Fruit fly (Drosophila melanogaster) whole organism, embryonic: ENCODE results near the gene PolA1.

ENCODE experiments used
- CG10274 ChIP-seq: fragments of 200-800 bp; sonication (Bioruptor generic); optimal IDR thresholded peaks from 3 replicates; lab custom pipeline; 2017; ENCODE audit warnings: missing biosample characterization, mild to moderate bottlenecking, missing genetic modification characterization
- CG11456 ChIP-seq: fragments of 200-800 bp; sonication (Bioruptor generic); IDR thresholded peaks from 3 replicates; pipeline ENCODE4 v1.3.6; 2022; ENCODE audit warnings: missing biosample characterization, missing genetic modification characterization
- CG12219 ChIP-seq: fragments of 200-800 bp; sonication (Bioruptor generic); optimal IDR thresholded peaks from 3 replicates; lab custom pipeline; 2018; ENCODE audit warnings: missing biosample characterization, mild to moderate bottlenecking, missing genetic modification characterization
- CG1233 ChIP-seq: fragments of 200-800 bp; sonication (Bioruptor generic); optimal IDR thresholded peaks from 4 replicates; lab custom pipeline; 2018; ENCODE audit warnings: missing biosample characterization, mild to moderate bottlenecking, missing genetic modification characterization
- CG12769 ChIP-seq: fragments of 200-800 bp; sonication (Bioruptor generic); optimal IDR thresholded peaks from 2 replicates; lab custom pipeline; 2019; ENCODE audit warnings: missing biosample characterization, mild to moderate bottlenecking, missing genetic modification characterization, moderate library complexity
- CG13424 ChIP-seq: fragments of 200-800 bp; sonication (Bioruptor generic); optimal IDR thresholded peaks from 2 replicates; lab custom pipeline; 2019; ENCODE audit warnings: missing biosample characterization, mild to moderate bottlenecking, missing genetic modification characterization, moderate library complexity
- CG14014 ChIP-seq: fragments of 200-800 bp; sonication (Bioruptor generic); IDR thresholded peaks from 2 replicates; pipeline ENCODE4 v1.3.6; 2022; ENCODE audit warnings: missing biosample characterization, missing genetic modification characterization
- CG14441 ChIP-seq: fragments of 200-800 bp; sonication (Bioruptor generic); IDR thresholded peaks from 2 replicates; pipeline ENCODE4 v1.3.6; 2022; ENCODE audit warnings: missing biosample characterization, missing genetic modification characterization
- CG14710 ChIP-seq: fragments of 200-800 bp; sonication (Bioruptor generic); optimal IDR thresholded peaks from 3 replicates; lab custom pipeline; 2019; ENCODE audit warnings: missing biosample characterization, mild to moderate bottlenecking, missing genetic modification characterization, moderate library complexity
- CG17912 ChIP-seq: fragments of 200-800 bp; sonication (Bioruptor generic); optimal IDR thresholded peaks from 2 replicates; lab custom pipeline; 2018; ENCODE audit warnings: missing biosample characterization, mild to moderate bottlenecking, missing genetic modification characterization
- CG18599 ChIP-seq: fragments of 200-800 bp; sonication (Bioruptor generic); optimal IDR thresholded peaks from 3 replicates; lab custom pipeline; 2017; ENCODE audit warnings: missing biosample characterization, missing genetic modification characterization, mild to moderate bottlenecking, moderate library complexity, missing genetic modification reagents
- CG3407 ChIP-seq: fragments of 200-800 bp; sonication (Bioruptor generic); optimal IDR thresholded peaks from 2 replicates; lab custom pipeline; 2018; ENCODE audit warnings: missing biosample characterization, mild to moderate bottlenecking, missing genetic modification characterization
- CG5180 ChIP-seq: fragments of 200-800 bp; sonication (Bioruptor generic); optimal IDR thresholded peaks from 3 replicates; lab custom pipeline; 2017; ENCODE audit warnings: missing biosample characterization, missing genetic modification characterization, mild to moderate bottlenecking, moderate library complexity, missing genetic modification reagents
- CG5953 ChIP-seq: fragments of 200-800 bp; sonication (Bioruptor generic); IDR thresholded peaks from 2 replicates; pipeline ENCODE4 v1.3.6; 2022; ENCODE audit warnings: missing biosample characterization, missing genetic modification characterization
- CG7556 ChIP-seq: fragments of 200-800 bp; sonication (Bioruptor generic); optimal IDR thresholded peaks from 2 replicates; lab custom pipeline; 2017; ENCODE audit warnings: missing biosample characterization, mild to moderate bottlenecking, missing genetic modification characterization
- CG8281 ChIP-seq: fragments of 200-800 bp; sonication (Bioruptor generic); optimal IDR thresholded peaks from 2 replicates; lab custom pipeline; 2018; ENCODE audit warnings: missing biosample characterization, mild to moderate bottlenecking, missing genetic modification characterization, moderate library complexity
- CG9932 ChIP-seq: fragments of 200-800 bp; sonication (Bioruptor generic); IDR thresholded peaks from 2 replicates; pipeline ENCODE4 v1.3.6; 2022; ENCODE audit warnings: missing biosample characterization, missing genetic modification characterization
- CrebB ChIP-seq: fragments of 200-800 bp; sonication (Bioruptor generic); optimal IDR thresholded peaks from 3 replicates; lab custom pipeline; 2018; ENCODE audit warnings: missing biosample characterization, mild to moderate bottlenecking, missing genetic modification characterization
- Drgx ChIP-seq: fragments of 200-800 bp; sonication (Bioruptor generic); IDR thresholded peaks from 2 replicates; pipeline ENCODE4 v1.3.6; 2022; ENCODE audit warnings: missing biosample characterization, missing genetic modification characterization
- Eip74EF ChIP-seq, 2 experiments: fragments of 200-800 bp in 1 of 2; fragments of >200 bp in 1 of 2; sonication (Bioruptor generic) in 1 of 2; optimal IDR thresholded peaks; 2 replicates each; lab custom pipeline; 2017 to 2019; ENCODE audit warnings: missing biosample characterization in 2 of 2, missing genetic modification characterization in 2 of 2, mild to moderate bottlenecking in 1 of 2, moderate library complexity in 1 of 2
- H2.0 ChIP-seq: fragments of 200-800 bp; sonication (Bioruptor generic); IDR thresholded peaks from 2 replicates; pipeline ENCODE4 v1.3.6; 2022; ENCODE audit warnings: missing biosample characterization, missing genetic modification characterization
- HHEX ChIP-seq: fragments of 200-800 bp; sonication (Bioruptor generic); optimal IDR thresholded peaks from 3 replicates; lab custom pipeline; 2017; ENCODE audit warnings: missing biosample characterization, mild to moderate bottlenecking, missing genetic modification characterization, missing genetic modification reagents
- HLHmδ ChIP-seq: fragments of 200-800 bp; sonication (Bioruptor generic); optimal IDR thresholded peaks from 2 replicates; lab custom pipeline; 2018; ENCODE audit warnings: missing biosample characterization, mild to moderate bottlenecking, missing genetic modification characterization, moderate library complexity
- Kr ChIP-seq: fragments of 200-800 bp; sonication (Bioruptor generic); optimal IDR thresholded peaks from 2 replicates; lab custom pipeline; 2017; ENCODE audit warnings: missing biosample characterization, mild to moderate bottlenecking, missing genetic modification characterization
- Med ChIP-seq: fragments of 200-800 bp; sonication (Bioruptor generic); peaks from one replicate; lab custom pipeline; 2016; ENCODE audit warnings: missing biosample characterization, missing genetic modification characterization, mild to moderate bottlenecking, inconsistent platforms, moderate library complexity
- Myb ChIP-seq: fragments of 200-800 bp; sonication (Bioruptor generic); optimal IDR thresholded peaks from 2 replicates; lab custom pipeline; 2016; ENCODE audit warnings: missing biosample characterization, missing genetic modification characterization
- Nf-YC ChIP-seq: fragments of 200-800 bp; optimal IDR thresholded peaks from 3 replicates; lab custom pipeline; 2019; ENCODE audit warnings: missing biosample characterization, mild to moderate bottlenecking, missing genetic modification characterization, moderate library complexity
- abd-A ChIP-seq: fragments of 200-800 bp; sonication (Bioruptor generic); optimal IDR thresholded peaks from 3 replicates; lab custom pipeline; 2019; ENCODE audit warnings: missing biosample characterization, mild to moderate bottlenecking, missing genetic modification characterization, moderate library complexity
- al ChIP-seq: fragments of 200-800 bp; sonication (Bioruptor generic); IDR thresholded peaks from 2 replicates; pipeline ENCODE4 v1.3.6; 2022; ENCODE audit warnings: missing biosample characterization, missing genetic modification characterization
- ap ChIP-seq: fragments of 200-800 bp; sonication (Bioruptor generic); IDR thresholded peaks from 2 replicates; pipeline ENCODE4 v1.3.6; 2022; ENCODE audit warnings: missing biosample characterization, missing genetic modification characterization
- bcd ChIP-seq: fragments of 200-800 bp; sonication (Bioruptor generic); optimal IDR thresholded peaks from 2 replicates; lab custom pipeline; 2017; ENCODE audit warnings: missing biosample characterization, mild to moderate bottlenecking, missing genetic modification characterization
- bsh ChIP-seq, 2 experiments: fragments of 200-800 bp; sonication (Bioruptor generic); optimal IDR thresholded peaks; 2 replicates each; lab custom pipeline; 2017 to 2018; ENCODE audit warnings: mild to moderate bottlenecking in 2 of 2, missing biosample characterization in 2 of 2, missing genetic modification characterization in 2 of 2, moderate library complexity in 1 of 2
- caup ChIP-seq: fragments of 200-800 bp; sonication (Bioruptor generic); optimal IDR thresholded peaks from 3 replicates; lab custom pipeline; 2017; ENCODE audit warnings: missing biosample characterization, mild to moderate bottlenecking, missing genetic modification characterization, moderate library complexity; ENCODE audit not compliant: severe bottlenecking
- ci ChIP-seq: fragments of 200-800 bp; sonication (Bioruptor generic); IDR thresholded peaks from 3 replicates; pipeline ENCODE4 v1.3.6; 2022; ENCODE audit warnings: missing biosample characterization, missing genetic modification characterization
- crol ChIP-seq: fragments of 200-800 bp; sonication (Bioruptor generic); IDR thresholded peaks from 2 replicates; pipeline ENCODE4 v1.3.6; 2022; ENCODE audit warnings: missing biosample characterization, missing genetic modification characterization
- da ChIP-seq: fragments of 200-800 bp; sonication (Bioruptor generic); optimal IDR thresholded peaks from 2 replicates; lab custom pipeline; 2016; ENCODE audit warnings: missing biosample characterization, missing genetic modification characterization
- eve ChIP-seq, 2 experiments: fragments of >200 bp; optimal IDR thresholded peaks; 2 replicates each; lab custom pipeline; 2017; ENCODE audit warnings: missing biosample characterization in 2 of 2, missing genetic modification characterization in 2 of 2
- ken ChIP-seq: fragments of 200-800 bp; sonication (Bioruptor generic); IDR thresholded peaks from 3 replicates; pipeline ENCODE4 v1.3.6; 2022; ENCODE audit warnings: missing biosample characterization, missing genetic modification characterization
- kni ChIP-seq: fragments of 200-800 bp; sonication (Bioruptor generic); optimal IDR thresholded peaks from 3 replicates; lab custom pipeline; 2017; ENCODE audit warnings: mild to moderate bottlenecking, missing biosample characterization, missing genetic modification reagents, missing genetic modification characterization
- odd ChIP-seq: fragments of 200-800 bp; sonication (Bioruptor generic); optimal IDR thresholded peaks from 2 replicates; lab custom pipeline; 2017; ENCODE audit warnings: missing biosample characterization, mild to moderate bottlenecking, missing genetic modification characterization
- pho ChIP-seq: fragments of 200-800 bp; sonication (Bioruptor generic); optimal IDR thresholded peaks from 2 replicates; lab custom pipeline; 2016; ENCODE audit warnings: missing biosample characterization, missing genetic modification characterization
- psq ChIP-seq: fragments of 200-800 bp; sonication (Bioruptor generic); optimal IDR thresholded peaks from 2 replicates; lab custom pipeline; 2017; ENCODE audit warnings: missing biosample characterization, missing genetic modification characterization
- rib ChIP-seq: fragments of 200-800 bp; sonication (Bioruptor generic); IDR thresholded peaks from 2 replicates; pipeline ENCODE4 v1.3.6; 2022; ENCODE audit warnings: missing biosample characterization, missing genetic modification characterization
- row ChIP-seq: fragments of 200-800 bp; sonication (Bioruptor generic); IDR thresholded peaks from 3 replicates; pipeline ENCODE4 v1.3.6; 2022; ENCODE audit warnings: missing biosample characterization, missing genetic modification characterization
- sd ChIP-seq: fragments of 200-800 bp; sonication (Bioruptor generic); optimal IDR thresholded peaks from 3 replicates; lab custom pipeline; 2018; ENCODE audit warnings: missing biosample characterization, mild to moderate bottlenecking, missing genetic modification characterization, moderate library complexity
- vvl ChIP-seq: fragments of 200-800 bp; sonication (Bioruptor generic); IDR thresholded peaks from 2 replicates; pipeline ENCODE4 v1.3.6; 2022; ENCODE audit warnings: missing biosample characterization, missing genetic modification characterization
- z ChIP-seq: fragments of 200-800 bp; sonication (Bioruptor generic); IDR thresholded peaks from 3 replicates; pipeline ENCODE4 v1.3.6; 2022; ENCODE audit warnings: missing biosample characterization, missing genetic modification characterization

The PolA1 gene

DNA sequence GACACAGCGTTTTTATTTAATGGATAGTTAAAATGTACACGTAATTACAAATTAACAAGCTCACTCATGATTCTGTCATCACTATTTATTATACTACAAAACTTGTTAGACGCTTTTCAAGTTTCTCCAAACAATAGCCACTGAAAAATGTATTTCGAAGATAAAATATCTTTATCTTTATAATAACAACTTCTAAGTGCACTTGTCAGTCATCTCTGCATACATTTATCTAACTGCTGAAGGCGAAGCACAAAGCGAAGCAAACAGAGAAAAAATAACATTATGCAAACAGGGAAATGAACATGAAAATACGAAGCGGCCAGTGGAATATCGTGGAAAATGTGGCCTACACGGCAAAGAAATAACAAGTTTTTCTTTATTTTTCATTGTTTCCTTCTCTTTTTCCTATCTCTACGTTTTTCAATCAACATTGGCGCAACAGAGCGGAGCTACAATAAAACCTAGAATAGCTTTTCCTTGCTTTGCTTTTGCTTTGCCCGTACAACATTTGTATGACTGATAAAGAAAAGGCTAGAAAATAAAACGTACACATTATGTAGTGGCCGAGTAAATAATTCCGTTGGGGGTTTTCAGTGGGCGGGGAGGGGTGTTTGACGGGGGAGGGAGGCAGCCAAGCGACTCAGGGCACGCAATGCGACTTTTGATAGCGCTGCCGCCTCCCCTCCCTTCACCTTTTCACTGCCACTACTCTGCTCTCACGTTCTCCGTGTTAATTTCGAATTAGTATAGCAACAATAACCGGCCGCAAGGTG lies 42.0 kb downstream of the PolA1 start (continued):
- peak; percentile 36 for TF ChIP-seq CrebB (tag; lab: Kevin White, UChicago)
- TF ChIP-seq Nf-YC (tag; lab: Kevin White, UChicago), result peak; percentile 19
- TF ChIP-seq row (GFP tag; lab: Robert Waterston, UW), result peak; percentile 24; the same call in 1 of the 3 replicates
- peak; percentile 0 for TF ChIP-seq CG13424 (tag; lab: Kevin White, UChicago)
- TF ChIP-seq CG8281 (tag; lab: Kevin White, UChicago), result peak; percentile 44
- TF ChIP-seq ci (GFP tag; lab: Robert Waterston, UW), result peak; percentile 61; the same call in 2 of the 3 replicates
- TF ChIP-seq CG5180 (GFP tag; lab: Kevin White, UChicago), result peak; percentile 29
- TF ChIP-seq CG14014 (GFP tag; lab: Robert Waterston, UW), result peak; percentile 45; the same call in 1 of the 2 replicates
- peak; percentile 40; the same call in 1 of the 2 replicates for TF ChIP-seq CG14441 (GFP tag; lab: Robert Waterston, UW)
- TF ChIP-seq kni, result peak; percentile 95
- no peak for TF ChIP-seq CG3407 (GFP tag; lab: Kevin White, UChicago)
- TF ChIP-seq Myb (GFP tag; lab: Kevin White, UChicago), result no peak
- TF ChIP-seq abd-A (tag; lab: Kevin White, UChicago), result peak; percentile 16
- peak in 1 of 2 experiments; percentile 14 for TF ChIP-seq bsh (GFP tag; optimal IDR thresholded peaks at IDR 0.05; lab: Kevin White, UChicago)
- peak; percentile 30 for TF ChIP-seq odd (GFP tag; lab: Kevin White, UChicago)
- TF ChIP-seq psq (GFP tag; lab: Kevin White, UChicago), result peak; percentile 29
- 0 out of 2 replicates have a peak, but pooled peaks have one; percentile 22 for TF ChIP-seq CG9932 (GFP tag; lab: Robert Waterston, UW)
- TF ChIP-seq da, result no peak
- no peak for TF ChIP-seq Med (GFP tag; lab: Kevin White, UChicago)
- TF ChIP-seq Drgx (GFP tag; lab: Robert Waterston, UW), result 0 out of 2 replicates have a peak, but pooled peaks have one; percentile 7
- no peak for TF ChIP-seq Kr
- TF ChIP-seq HLHmδ (GFP tag; lab: Kevin White, UChicago), result peak; percentile 39
- no peak for TF ChIP-seq pho (GFP tag; lab: Kevin White, UChicago)
- TF ChIP-seq CG14710 (tag; lab: Kevin White, UChicago), result peak; percentile 4
- peak; percentile 46 for TF ChIP-seq vvl (GFP tag; lab: Robert Waterston, UW)
- 0 out of 3 replicates have a peak, but pooled peaks have one; percentile 35 for TF ChIP-seq CG11456
- TF ChIP-seq CG7556 (GFP tag; lab: Kevin White, UChicago), result peak; percentile 12
- peak; percentile 11 for TF ChIP-seq CG10274
- peak; percentile 10 for TF ChIP-seq CG1233
- TF ChIP-seq z (GFP tag; lab: Robert Waterston, UW), result 0 out of 3 replicates have a peak, but pooled peaks have one; percentile 11
- peak; percentile 48 for TF ChIP-seq CG18599 (GFP tag; lab: Kevin White, UChicago)
- peak; percentile 44 for TF ChIP-seq CG12219 (GFP tag; lab: Kevin White, UChicago)
- TF ChIP-seq H2.0 (GFP tag; lab: Robert Waterston, UW), result 0 out of 2 replicates have a peak, but pooled peaks have one; percentile 14
- TF ChIP-seq bcd (GFP tag; lab: Kevin White, UChicago), result peak; percentile 30
- 0 out of 2 replicates have a peak, but pooled peaks have one; percentile 11 for TF ChIP-seq ap
- peak; percentile 8 for TF ChIP-seq CG12769 (tag; lab: Kevin White, UChicago)
- 0 out of 2 replicates have a peak, but pooled peaks have one; percentile 10 for TF ChIP-seq al (GFP tag; lab: Robert Waterston, UW)
- TF ChIP-seq Eip74EF (GFP tag; optimal IDR thresholded peaks at IDR 0.05; lab: Kevin White, UChicago), result peak in 1 of 2 experiments; percentile 52
- TF ChIP-seq crol (GFP tag; lab: Robert Waterston, UW), result peak; percentile 98
- TF ChIP-seq eve (GFP tag; optimal IDR thresholded peaks at IDR 0.05; lab: Kevin White, UChicago), result peak in 1 of 2 experiments; percentile 32
- peak; percentile 48 for TF ChIP-seq CG17912 (GFP tag; lab: Kevin White, UChicago)
- TF ChIP-seq caup (GFP tag; lab: Kevin White, UChicago), result peak; percentile 47
- TF ChIP-seq rib (GFP tag; lab: Robert Waterston, UW), result peak; percentile 16; the same call in 1 of the 2 replicates
- 0 out of 3 replicates have a peak, but pooled peaks have one; percentile 6 for TF ChIP-seq ken (GFP tag; lab: Robert Waterston, UW)
- peak; percentile 45 for TF ChIP-seq sd (tag; lab: Kevin White, UChicago)
- 0 out of 2 replicates have a peak, but pooled peaks have one; percentile 21 for TF ChIP-seq CG5953 (GFP tag; lab: Robert Waterston, UW)
- peak; percentile 23 for TF ChIP-seq HHEX (GFP tag; lab: Kevin White, UChicago)
